Fruit fly (Drosophila melanogaster): ENCODE results near the gene CG31548.

DNA sequence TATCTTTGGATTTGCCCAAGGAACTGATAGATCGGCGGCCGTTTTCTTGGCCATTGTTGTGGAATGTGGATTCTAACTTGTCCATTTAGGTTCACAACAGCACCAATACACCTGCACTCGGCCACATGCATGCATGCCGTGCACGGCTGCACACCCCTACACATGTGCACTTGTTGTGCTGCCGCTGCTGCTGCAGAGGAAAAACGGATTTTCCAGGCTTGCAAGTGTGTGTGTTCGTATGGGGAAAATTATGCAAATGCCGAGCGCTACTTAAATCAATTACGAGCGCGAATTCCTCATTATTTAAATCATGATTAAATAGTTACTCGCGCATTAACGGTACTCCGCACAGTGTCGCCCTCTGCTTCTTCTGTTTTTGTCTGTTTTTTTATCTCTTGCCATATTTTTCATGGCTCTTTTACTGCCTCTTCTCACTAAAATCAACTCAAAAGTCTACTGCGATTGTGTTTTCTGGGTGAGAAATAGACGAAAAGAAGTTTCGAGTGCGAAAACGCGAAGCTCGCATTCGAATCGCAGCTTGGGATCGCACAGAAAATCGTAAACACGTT, 48.0 kb upstream of the CG31548 start:
- TF ChIP-seq h (optimal IDR thresholded peaks at IDR 0.05) (no peak), psq (optimal IDR thresholded peaks at IDR 0.05) (no peak), Sin3A (optimal IDR thresholded peaks at IDR 0.05) (no peak)

Data from Kc167 (cell line).